Worm (Caenorhabditis elegans): ENCODE data around the gene R05H11.2.

The R05H11.2 gene

DNA sequence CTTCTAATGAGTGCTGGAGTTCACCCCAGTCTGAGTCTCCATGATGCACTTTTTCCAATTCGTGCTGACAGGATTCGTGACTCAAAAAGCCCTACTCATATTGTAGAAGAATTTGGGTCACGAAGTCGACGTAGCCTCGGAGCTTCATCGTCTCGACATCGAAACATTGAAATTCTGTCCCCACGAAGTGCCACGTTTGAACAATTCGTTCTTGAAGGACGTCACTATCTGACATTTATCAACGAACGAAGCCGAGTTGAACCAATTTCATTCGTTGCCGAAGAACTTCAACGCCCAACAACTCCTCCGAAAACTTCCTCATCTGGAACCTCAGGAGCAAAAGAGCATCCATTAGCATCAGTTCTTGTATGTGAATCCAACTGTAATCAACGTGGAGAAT, 41.0 kb downstream of the R05H11.2 start:
- TF ChIP-seq mbf-1 (tag; optimal IDR thresholded peaks at IDR 0.05), result no peak
- TF ChIP-seq Y55F3AM.14 (GFP tag; optimal IDR thresholded peaks at IDR 0.05), result no peak
- no peak for TF ChIP-seq elt-1 (tag; optimal IDR thresholded peaks at IDR 0.05)
- TF ChIP-seq F13H6.1 (tag; optimal IDR thresholded peaks at IDR 0.05), result no peak
- no peak for TF ChIP-seq R02D3.7 (tag; optimal IDR thresholded peaks at IDR 0.05)
- TF ChIP-seq C34F6.9 (tag; optimal IDR thresholded peaks at IDR 0.05), result no peak
- TF ChIP-seq mdl-1 (tag; optimal IDR thresholded peaks at IDR 0.05), result no peak
- TF ChIP-seq nhr-129 (tag; optimal IDR thresholded peaks at IDR 0.05), result no peak
- no peak for TF ChIP-seq nhr-6 (tag; optimal IDR thresholded peaks at IDR 0.05)
- no peak for TF ChIP-seq nhr-25 (tag; optimal IDR thresholded peaks at IDR 0.05)

DNA sequence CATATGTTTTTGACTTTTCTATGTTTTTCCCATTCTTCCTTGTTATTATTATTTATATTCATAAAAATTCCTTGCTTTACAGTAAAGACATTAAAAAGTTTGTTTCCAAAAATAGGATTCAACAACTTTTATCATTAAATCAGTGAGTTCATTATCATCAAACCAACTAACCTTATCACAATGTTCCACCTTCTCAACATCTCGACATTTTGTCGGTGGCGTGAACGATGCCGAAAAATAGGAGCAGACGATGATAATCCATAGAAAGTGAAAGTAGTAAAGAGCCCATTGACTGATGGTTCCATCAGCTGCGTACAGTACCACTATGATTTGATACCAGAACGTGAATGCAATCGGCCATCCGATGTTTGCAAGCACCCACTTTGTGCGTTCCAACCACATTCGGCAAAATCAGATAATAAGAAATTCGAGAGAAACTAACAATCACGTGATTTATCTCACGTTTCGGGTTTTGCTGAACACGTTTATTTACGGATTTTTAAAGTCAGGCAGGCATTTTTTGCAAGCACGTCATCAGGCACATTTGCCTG, 50.6 kb downstream of the R05H11.2 start, which contains the start of gene dhhc-5:
Gene dhhc-5 (minus strand): TSS at position 406 of the 551 bp plus-strand sequence.
- no peak for TF ChIP-seq egl-27 (tag; optimal IDR thresholded peaks at IDR 0.05)
- TF ChIP-seq fos-1 (tag; optimal IDR thresholded peaks at IDR 0.05), result peak; percentile 21
- TF ChIP-seq crh-2 (tag; optimal IDR thresholded peaks at IDR 0.05), result no peak
- TF ChIP-seq sma-9 (GFP tag; optimal IDR thresholded peaks at IDR 0.05), result peak; percentile 50
- no peak for TF ChIP-seq sma-9 (tag; optimal IDR thresholded peaks at IDR 0.05)
- no peak for TF ChIP-seq nhr-77 (tag; optimal IDR thresholded peaks at IDR 0.05)
- TF ChIP-seq elt-1 (tag; optimal IDR thresholded peaks at IDR 0.05), result no peak
- no peak for TF ChIP-seq blmp-1 (tag; optimal IDR thresholded peaks at IDR 0.05; ENCODE audit: insufficient read depth)

Data from whole organism, L2 larva.